Fruit fly (Drosophila melanogaster) whole organism, larva: ENCODE results near the gene CG10341.

Experiments used
- noc ChIP-seq: fragments of 200-800 bp; sonication (Bioruptor generic); optimal IDR thresholded peaks from 3 replicates; lab custom pipeline; 2019; ENCODE audit warnings: missing biosample characterization, mild to moderate bottlenecking, missing genetic modification characterization, moderate library complexity

Gene CG10341

DNA sequence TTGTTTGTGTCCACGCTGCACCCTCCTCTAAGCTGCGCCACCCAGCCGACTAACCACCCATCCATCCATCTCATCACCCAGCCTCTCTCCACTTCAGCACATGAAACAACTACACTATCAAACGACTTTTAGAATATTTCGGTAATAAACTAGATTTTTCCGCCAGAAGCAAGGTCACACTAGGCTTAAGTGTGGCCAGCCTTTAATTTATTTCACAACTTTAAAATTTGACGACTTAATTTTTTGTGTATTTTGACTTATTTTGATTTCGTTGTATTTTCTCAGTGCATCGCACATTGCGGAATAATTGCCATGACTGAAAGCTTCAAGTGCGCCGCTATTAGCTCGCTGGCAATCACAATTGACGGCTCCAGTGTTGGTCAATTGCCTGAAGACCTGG lies 26.3 kb downstream of the CG10341 start:
- TF ChIP-seq noc (tag; lab: Kevin White, UChicago): no peak

DNA sequence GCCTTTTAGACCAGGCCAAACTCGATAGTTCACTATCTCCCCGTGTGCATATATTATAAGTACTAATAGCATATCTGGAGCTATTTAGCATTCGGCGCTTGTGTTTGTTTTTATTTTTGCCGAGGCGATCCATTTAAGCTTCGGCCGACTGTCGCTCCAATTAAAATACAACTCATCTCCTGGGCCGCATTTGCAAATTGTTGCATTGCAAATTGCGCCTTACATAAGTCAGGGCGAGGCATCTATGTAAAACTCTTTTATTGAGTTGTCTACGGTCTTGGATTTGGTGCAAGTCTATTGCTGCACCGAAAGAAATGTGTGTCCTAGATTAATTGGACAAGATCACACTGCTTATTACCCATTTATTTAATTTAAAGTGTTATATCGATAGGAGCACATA lies 29.5 kb downstream of the CG10341 start:
- TF ChIP-seq noc (tag; lab: Kevin White, UChicago): no peak

DNA sequence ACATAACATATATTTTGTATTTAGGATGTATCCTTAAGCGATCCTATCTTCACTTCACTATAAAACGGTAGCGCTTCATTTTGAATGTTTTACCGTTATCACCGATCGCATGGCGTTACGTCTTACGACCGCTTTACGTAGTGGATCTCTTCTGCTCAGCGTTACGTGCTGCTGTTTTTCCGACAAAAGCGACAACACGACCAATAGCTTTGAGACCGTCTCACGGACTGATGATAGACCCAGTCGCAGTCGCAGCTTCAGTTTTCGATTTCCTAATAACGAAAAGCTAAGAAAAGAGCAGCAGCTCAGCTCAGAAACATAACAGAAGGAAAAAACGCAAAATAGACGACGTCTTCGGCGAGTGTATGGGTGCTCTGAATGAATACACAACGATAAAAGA lies 33.8 kb downstream of the CG10341 start, which contains the start of gene CG10348:
CG10348 (minus strand) TSS at position 234 of the 400 bp plus-strand sequence.
- no peak for TF ChIP-seq noc (tag; lab: Kevin White, UChicago)

DNA sequence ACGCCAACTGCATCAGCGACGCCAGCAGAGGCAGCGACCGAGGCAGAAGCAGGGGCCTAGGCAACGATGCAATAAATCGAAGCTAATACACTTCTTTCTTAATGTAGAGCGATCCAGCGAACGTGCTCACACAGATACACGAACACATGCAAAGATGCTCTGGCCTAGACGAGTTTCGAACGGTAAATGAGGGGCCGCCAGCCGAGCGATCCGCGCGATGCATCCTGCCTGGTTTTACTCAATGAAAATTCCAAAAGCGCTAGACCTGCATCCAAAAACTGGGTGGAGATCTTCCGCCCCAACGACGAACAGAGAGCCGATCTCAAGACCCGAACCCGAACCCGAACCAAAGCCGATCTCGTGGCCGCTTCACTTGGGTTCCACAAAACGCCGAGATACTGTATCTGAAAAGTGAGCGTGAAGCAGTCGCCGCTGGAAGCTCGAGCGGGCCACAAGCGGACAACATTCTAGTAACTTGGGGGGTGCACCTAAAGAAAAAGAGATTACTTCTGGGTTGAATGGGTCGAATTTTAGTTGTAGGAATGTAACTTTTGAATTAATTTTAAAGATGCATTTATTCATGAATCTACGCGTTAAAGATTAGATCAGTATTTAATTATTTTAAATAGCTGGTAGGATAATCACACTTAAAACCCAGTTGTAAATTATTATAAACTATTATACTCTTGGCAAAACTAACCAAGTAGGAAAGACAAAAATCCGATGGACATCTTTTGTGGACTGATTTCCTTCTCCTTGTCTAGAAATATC lies 34.4 kb downstream of the CG10341 start:
- TF ChIP-seq noc (tag; lab: Kevin White, UChicago): no peak

DNA sequence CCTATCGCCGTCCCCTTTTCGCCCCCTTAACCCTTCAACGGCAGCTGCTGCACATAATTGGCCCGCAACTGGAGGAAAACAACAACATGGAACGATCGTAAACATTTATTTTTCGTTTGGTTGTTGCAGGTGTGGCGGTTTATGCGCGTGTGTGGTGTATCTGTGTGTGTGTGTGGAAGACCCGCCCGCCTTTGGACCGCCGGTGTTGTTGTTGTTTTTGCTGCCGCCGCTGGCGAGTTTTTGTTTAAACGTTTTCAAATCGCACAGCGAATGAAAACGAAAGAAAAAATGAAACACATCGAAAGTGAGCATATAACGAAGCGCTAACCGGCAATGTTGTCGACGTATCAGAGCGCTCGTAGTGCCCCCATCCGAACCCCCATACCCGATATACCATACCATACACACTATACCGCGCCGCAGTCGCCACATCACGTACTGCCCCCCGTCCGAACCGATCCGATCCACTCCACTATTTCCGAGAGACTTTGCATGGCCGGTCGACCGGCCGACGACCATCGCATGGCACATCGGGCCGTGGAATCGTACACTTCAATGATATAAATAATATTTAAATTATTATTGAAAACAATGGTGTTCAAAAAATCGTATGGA lies 37.1 kb downstream of the CG10341 start:
- TF ChIP-seq noc (tag; lab: Kevin White, UChicago): no peak

DNA sequence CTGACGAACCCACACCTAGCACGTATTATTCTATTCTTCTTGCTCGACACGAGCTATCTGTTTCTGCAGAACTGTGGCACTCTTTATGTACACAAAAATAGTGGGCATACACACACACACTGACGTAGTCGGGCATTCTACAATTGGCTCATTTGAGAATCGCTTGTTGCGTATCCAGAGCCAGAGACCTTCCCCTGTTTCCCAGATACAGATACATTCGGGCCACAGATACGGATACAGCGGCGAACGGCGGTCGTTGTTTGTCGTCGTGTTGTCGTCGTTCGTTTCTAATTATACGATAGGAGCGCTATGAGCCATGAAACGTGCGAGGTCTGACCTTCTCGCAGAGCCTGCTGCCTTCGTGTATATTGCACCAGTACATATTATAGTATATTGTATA lies 38.7 kb downstream of the CG10341 start:
- TF ChIP-seq noc (tag; lab: Kevin White, UChicago): no peak

DNA sequence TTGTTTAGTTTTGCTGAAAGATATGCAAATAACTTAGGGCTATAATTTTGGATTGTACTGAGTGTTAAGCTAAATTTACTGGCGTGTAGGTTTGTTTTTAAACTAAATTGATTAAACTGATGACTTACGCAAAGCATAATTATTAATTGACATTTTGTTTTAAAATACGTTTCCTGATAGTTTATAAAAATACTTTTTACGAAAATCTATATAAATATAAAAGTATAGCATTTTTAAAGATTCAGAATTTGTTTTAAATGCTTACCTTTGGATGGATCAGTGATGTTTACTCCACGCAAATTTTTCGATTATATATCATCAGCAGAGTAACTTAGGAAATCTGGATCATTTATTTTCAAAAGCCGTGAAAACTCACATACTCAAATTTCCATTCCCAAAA lies 41.5 kb downstream of the CG10341 start, which contains the start of the genes CG42752 and CG15167:
CG42752 (minus strand) TSS at position 101 of the 400 bp plus-strand sequence.
CG15167 (plus strand) TSS at position 349 of the 400 bp plus-strand sequence.
- TF ChIP-seq noc (tag; lab: Kevin White, UChicago): no peak

DNA sequence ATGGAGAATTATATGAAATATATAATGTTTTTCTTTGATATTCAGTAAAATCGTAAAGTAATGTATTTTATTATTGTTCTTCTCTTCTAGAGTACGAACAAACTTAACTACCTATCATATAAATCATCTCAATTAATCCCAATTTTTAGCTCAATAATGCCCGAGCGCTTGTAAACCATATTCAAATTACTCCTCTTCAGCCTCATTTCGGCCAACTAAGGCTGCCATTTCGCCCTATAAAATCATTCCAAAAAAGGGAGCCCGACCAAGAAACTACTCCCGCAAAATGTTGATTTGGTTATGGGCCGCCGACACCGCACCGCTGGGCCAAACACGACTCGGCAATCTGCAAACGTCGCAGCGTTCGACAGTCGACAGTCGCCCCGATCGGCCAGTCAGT lies 44.2 kb downstream of the CG10341 start:
- TF ChIP-seq noc (tag; lab: Kevin White, UChicago): no peak

DNA sequence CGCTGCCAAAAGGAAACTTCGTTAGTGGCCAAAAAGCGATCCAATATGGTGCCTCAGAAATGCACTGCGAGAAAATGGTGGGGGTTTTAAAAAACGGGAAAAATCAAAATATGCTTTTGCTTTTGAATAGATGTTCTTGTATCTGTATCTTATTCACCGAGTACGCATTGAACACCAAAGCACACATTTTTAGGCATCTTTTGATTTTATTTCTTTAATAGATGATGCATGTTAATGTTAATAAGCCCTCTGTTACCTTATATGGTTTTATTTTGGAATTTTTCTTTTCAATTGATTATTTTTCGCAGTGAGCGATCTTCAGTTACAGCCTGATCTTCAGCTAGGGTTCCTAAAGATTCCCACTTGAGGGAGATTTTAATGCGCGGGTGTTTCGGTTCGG lies 45.4 kb downstream of the CG10341 start:
- no peak for TF ChIP-seq noc (tag; lab: Kevin White, UChicago)

DNA sequence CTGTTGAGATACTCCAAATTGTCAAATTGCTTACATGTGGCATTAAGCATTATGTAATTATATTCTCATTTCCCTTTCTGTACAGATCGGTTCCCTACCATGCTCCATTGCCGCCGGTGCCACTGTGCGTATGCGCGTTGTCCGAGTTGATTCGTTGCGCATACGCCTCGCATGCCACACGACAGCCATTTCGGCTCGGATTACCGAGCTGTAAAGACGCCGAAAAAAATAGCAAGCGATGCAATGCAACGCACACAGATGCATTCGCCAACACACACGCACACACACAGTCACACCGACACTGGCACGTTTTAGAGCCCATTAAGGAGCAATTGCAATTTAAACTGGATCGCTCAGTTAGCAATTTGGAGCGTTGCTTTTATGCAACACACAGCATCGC lies 46.9 kb downstream of the CG10341 start:
- no peak for TF ChIP-seq noc (tag; lab: Kevin White, UChicago)

DNA sequence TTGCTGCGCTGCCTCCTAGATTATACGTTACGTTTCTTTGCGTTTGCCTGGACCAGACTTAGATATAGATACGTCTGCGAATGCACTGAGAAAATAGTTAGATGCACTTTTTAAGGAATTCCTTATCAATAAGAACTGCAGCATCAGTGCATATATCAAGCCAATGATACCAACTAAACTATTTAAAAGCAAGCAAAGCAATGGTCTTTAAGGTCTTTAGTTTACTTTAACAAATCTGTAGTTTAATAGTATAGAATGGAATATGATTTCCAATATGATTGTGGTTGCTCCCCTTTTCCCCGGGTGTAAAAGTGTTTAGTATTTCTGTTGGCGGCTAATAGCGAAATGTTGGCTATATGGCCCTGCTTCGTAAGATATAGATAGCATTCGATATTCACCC lies 48.2 kb downstream of the CG10341 start:
- TF ChIP-seq noc (tag; lab: Kevin White, UChicago): no peak
